Worm (Caenorhabditis elegans) whole organism, L1 larva: Measurements from ENCODE around the gene F40F9.3.

Experiments
- C16A3.4 ChIP-seq: fragments of 150-350 bp; optimal IDR thresholded peaks from 2 replicates; lab custom pipeline; 2014; ENCODE audit warnings: missing biosample characterization, missing genetic modification characterization
- F16B12.6 ChIP-seq: fragments of 150-350 bp; optimal IDR thresholded peaks from 2 replicates; lab custom pipeline; 2014; ENCODE audit warnings: missing biosample characterization, missing genetic modification characterization
- alr-1 ChIP-seq: fragments of 200-800 bp; sonication (Bioruptor generic); optimal IDR thresholded peaks from 2 replicates; lab custom pipeline; 2018; ENCODE audit warnings: borderline replicate concordance, mild to moderate bottlenecking, missing genetic modification characterization, missing compliant biosample characterization
- blmp-1 ChIP-seq: fragments of 150-350 bp; optimal IDR thresholded peaks from 2 replicates; lab custom pipeline; 2014; ENCODE audit warnings: missing biosample characterization, missing genetic modification characterization
- ceh-8 ChIP-seq: fragments of 200-800 bp; sonication (Bioruptor generic); optimal IDR thresholded peaks from 2 replicates; lab custom pipeline; 2018; ENCODE audit warnings: mild to moderate bottlenecking, missing genetic modification characterization, moderate library complexity, missing compliant biosample characterization
- ceh-82 ChIP-seq, 3 experiments: fragments of 150-350 bp in 1 of 3; sonication (generic microtip) in 2 of 3; optimal IDR thresholded peaks; 2 replicates each; lab custom pipeline; 2014 to 2017; ENCODE audit warnings: missing biosample characterization in 3 of 3, missing genetic modification characterization in 3 of 3
- ceh-90 ChIP-seq: sonication (generic microtip); optimal IDR thresholded peaks from 2 replicates; lab custom pipeline; 2016; ENCODE audit warnings: missing genetic modification characterization, missing compliant biosample characterization
- dpl-1 ChIP-seq, 3 experiments: fragments of 150-350 bp in 2 of 3; sonication (generic microtip) in 1 of 3; optimal IDR thresholded peaks; 2 replicates each; lab custom pipeline; 2014 to 2017; ENCODE audit warnings: missing biosample characterization in 3 of 3, missing genetic modification characterization in 3 of 3, missing genetic modification reagents in 3 of 3
- dsc-1 ChIP-seq: sonication (generic microtip); optimal IDR thresholded peaks from 2 replicates; lab custom pipeline; 2016; ENCODE audit warnings: mild to moderate bottlenecking, missing genetic modification characterization, missing compliant biosample characterization
- efl-1 ChIP-seq, 4 experiments: fragments of 150-350 bp; optimal IDR thresholded peaks in 3 of 4; peaks in 1 of 4; 1 replicate in 1 of 4; 2 replicates in 3 of 4; lab custom pipeline; 2014; ENCODE audit warnings: missing biosample characterization in 2 of 4, missing genetic modification characterization in 2 of 4, missing genetic modification reagents in 2 of 4
- efl-3 ChIP-seq: fragments of 200-800 bp; sonication (Bioruptor generic); optimal IDR thresholded peaks from 2 replicates; lab custom pipeline; 2018; ENCODE audit warnings: mild to moderate bottlenecking, missing genetic modification characterization, missing compliant biosample characterization
- elt-3 ChIP-seq, 6 experiments: fragments of 150-350 bp in 1 of 6; sonication (generic microtip); optimal IDR thresholded peaks; 2 replicates each; lab custom pipeline; 2017 to 2018; ENCODE audit warnings: missing biosample characterization in 6 of 6, missing genetic modification characterization in 6 of 6, inconsistent platforms in 1 of 6
- ets-5 ChIP-seq: fragments of 200-800 bp; sonication (Bioruptor generic); IDR thresholded peaks from 2 replicates; pipeline ENCODE4 v1.3.6; 2022; ENCODE audit warnings: missing genetic modification characterization, missing compliant biosample characterization
- fos-1 ChIP-seq: fragments of 150-350 bp; optimal IDR thresholded peaks from 2 replicates; lab custom pipeline; 2014; ENCODE audit warnings: missing biosample characterization, missing genetic modification characterization
- hlh-4 ChIP-seq: sonication (generic microtip); optimal IDR thresholded peaks from 2 replicates; lab custom pipeline; 2016; ENCODE audit warnings: mild to moderate bottlenecking, missing genetic modification characterization, missing compliant biosample characterization
- irx-1 ChIP-seq: sonication (generic microtip); optimal IDR thresholded peaks from 2 replicates; lab custom pipeline; 2016; ENCODE audit warnings: missing genetic modification characterization, missing compliant biosample characterization
- lin-14 ChIP-seq: fragments of 200-800 bp; sonication (Bioruptor generic); optimal IDR thresholded peaks from 2 replicates; lab custom pipeline; 2018; ENCODE audit warnings: mild to moderate bottlenecking, missing genetic modification characterization, moderate library complexity, missing compliant biosample characterization
- lin-15B ChIP-seq: fragments of 150-350 bp; sonication (generic microtip); optimal IDR thresholded peaks from 3 replicates; lab custom pipeline; 2014; ENCODE audit warnings: missing biosample characterization, missing genetic modification characterization
- lin-35 ChIP-seq, 2 experiments: fragments of 150-350 bp; optimal IDR thresholded peaks; 2 replicates each; lab custom pipeline; 2014; ENCODE audit warnings: missing biosample characterization in 2 of 2, missing genetic modification characterization in 2 of 2, missing genetic modification reagents in 2 of 2
- lin-39 ChIP-seq: fragments of 150-350 bp; optimal IDR thresholded peaks from 2 replicates; lab custom pipeline; 2014; ENCODE audit warnings: missing biosample characterization, missing genetic modification reagents, missing genetic modification characterization
- lsy-2 ChIP-seq, 2 experiments: fragments of 150-350 bp; optimal IDR thresholded peaks; 2 replicates each; lab custom pipeline; 2014; ENCODE audit warnings: missing biosample characterization in 2 of 2, missing genetic modification characterization in 2 of 2
- mdl-1 ChIP-seq, 2 experiments: fragments of 150-350 bp; optimal IDR thresholded peaks; 2 replicates each; lab custom pipeline; 2014 to 2017; ENCODE audit warnings: missing biosample characterization in 2 of 2, missing genetic modification characterization in 2 of 2, inconsistent platforms in 1 of 2
- mef-2 ChIP-seq: fragments of 150-350 bp; optimal IDR thresholded peaks from 2 replicates; lab custom pipeline; 2014; ENCODE audit warnings: missing biosample characterization, missing genetic modification characterization
- mep-1 ChIP-seq: fragments of 150-350 bp; optimal IDR thresholded peaks from 2 replicates; lab custom pipeline; 2014; ENCODE audit warnings: missing biosample characterization, missing genetic modification characterization
- nhr-11 ChIP-seq: fragments of 150-350 bp; optimal IDR thresholded peaks from 2 replicates; lab custom pipeline; 2014; ENCODE audit warnings: missing biosample characterization, missing genetic modification characterization
- nhr-12 ChIP-seq: sonication (generic microtip); optimal IDR thresholded peaks from 2 replicates; lab custom pipeline; 2017; ENCODE audit warnings: missing biosample characterization, missing genetic modification characterization
- nhr-19 ChIP-seq: fragments of 200-800 bp; sonication (Bioruptor generic); conservative IDR thresholded peaks from 2 replicates; pipeline ENCODE4 v1.3.6; 2022; ENCODE audit warnings: missing genetic modification characterization, missing compliant biosample characterization
- nhr-20 ChIP-seq: sonication (generic microtip); optimal IDR thresholded peaks from 2 replicates; lab custom pipeline; 2016; ENCODE audit warnings: mild to moderate bottlenecking, missing genetic modification characterization, missing compliant biosample characterization
- nhr-237 ChIP-seq: fragments of 150-350 bp; optimal IDR thresholded peaks from 2 replicates; lab custom pipeline; 2014; ENCODE audit warnings: missing biosample characterization, missing genetic modification characterization
- nhr-76 ChIP-seq: sonication (generic microtip); optimal IDR thresholded peaks from 2 replicates; lab custom pipeline; 2017; ENCODE audit warnings: missing biosample characterization, missing genetic modification characterization
- nhr-85 ChIP-seq: sonication (generic microtip); peaks from one replicate; lab custom pipeline; 2016; ENCODE audit warnings: missing genetic modification characterization, inconsistent platforms, missing compliant biosample characterization
- nhr-90 ChIP-seq: sonication (generic microtip); optimal IDR thresholded peaks from 2 replicates; lab custom pipeline; 2016; ENCODE audit warnings: mild to moderate bottlenecking, missing genetic modification characterization, missing compliant biosample characterization; ENCODE audit not compliant: poor library complexity
- rnt-1 ChIP-seq: sonication (generic microtip); optimal IDR thresholded peaks from 2 replicates; lab custom pipeline; 2016; ENCODE audit warnings: mild to moderate bottlenecking, missing genetic modification characterization, moderate library complexity, missing compliant biosample characterization
- skn-1 ChIP-seq: fragments of 150-350 bp; optimal IDR thresholded peaks from 2 replicates; lab custom pipeline; 2014; ENCODE audit warnings: missing biosample characterization, missing genetic modification characterization
- snu-23 ChIP-seq: sonication (generic microtip); optimal IDR thresholded peaks from 2 replicates; lab custom pipeline; 2016; ENCODE audit warnings: missing genetic modification characterization, missing compliant biosample characterization
- sox-4 ChIP-seq: sonication (generic microtip); optimal IDR thresholded peaks from 2 replicates; lab custom pipeline; 2016; ENCODE audit warnings: missing genetic modification characterization, missing compliant biosample characterization
- swsn-7 ChIP-seq: sonication (generic microtip); optimal IDR thresholded peaks from 2 replicates; lab custom pipeline; 2016; ENCODE audit warnings: missing genetic modification characterization, missing compliant biosample characterization
- tbx-2 ChIP-seq: sonication (generic microtip); optimal IDR thresholded peaks from 2 replicates; lab custom pipeline; 2016; ENCODE audit warnings: missing genetic modification characterization, missing compliant biosample characterization
- unc-130 ChIP-seq: fragments of 150-350 bp; optimal IDR thresholded peaks from 2 replicates; lab custom pipeline; 2017; ENCODE audit warnings: missing biosample characterization, missing genetic modification characterization, inconsistent platforms
- vab-15 ChIP-seq: sonication (generic microtip); optimal IDR thresholded peaks from 2 replicates; lab custom pipeline; 2017; ENCODE audit warnings: missing genotype, mild to moderate bottlenecking, missing genetic modification characterization, missing compliant biosample characterization
- zag-1 ChIP-seq: fragments of 150-350 bp; optimal IDR thresholded peaks from 2 replicates; lab custom pipeline; 2014; ENCODE audit warnings: missing biosample characterization, missing genetic modification characterization

Gene F40F9.3

DNA sequence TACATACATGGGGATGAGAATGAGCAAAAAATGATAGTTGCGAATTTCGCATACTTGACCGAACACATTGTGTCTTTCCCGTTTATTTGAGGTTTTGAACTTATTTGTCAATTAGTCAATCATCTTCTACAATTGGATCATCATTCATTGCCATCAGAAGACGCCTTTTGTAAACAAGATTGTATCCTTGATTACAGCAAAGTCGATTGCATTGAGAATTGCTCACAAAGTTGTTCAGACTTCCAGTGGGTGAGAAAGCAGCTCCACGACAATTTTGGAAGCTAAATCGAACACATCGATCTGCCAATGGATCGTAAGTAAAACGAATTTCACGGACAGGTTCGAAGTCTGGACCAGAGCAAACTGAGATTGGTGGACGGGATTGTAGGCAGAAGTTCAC lies 34.7 kb upstream of the F40F9.3 start:
- TF ChIP-seq snu-23 (no peak), efl-1 (optimal IDR thresholded peaks at IDR 0.05; lab: Kevin White, UChicago) (no peak), efl-1 (GFP tag; optimal IDR thresholded peaks at IDR 0.05 in 1 of 2; lab: Kevin White, UChicago) (peak in 1 of 2 experiments; percentile 38)

DNA sequence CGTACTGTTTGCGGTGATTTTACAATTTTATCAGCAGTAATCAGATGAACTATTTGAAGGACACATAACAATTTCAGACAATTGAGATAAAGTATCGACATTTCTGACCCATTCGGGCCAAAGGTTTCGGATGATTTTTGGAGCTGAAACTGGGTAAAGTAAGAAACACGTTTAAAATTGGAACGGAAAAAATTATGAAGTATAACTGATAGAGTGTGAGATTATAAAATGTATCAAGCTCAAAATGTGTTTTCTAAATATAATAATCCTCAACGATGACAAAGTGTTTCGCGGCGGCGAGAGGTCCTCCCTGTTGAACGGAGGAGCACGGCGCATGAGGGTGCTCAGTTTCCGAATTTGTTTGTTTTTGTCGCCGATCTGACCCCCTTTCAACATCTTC lies 29.4 kb upstream of the F40F9.3 start, which contains the start of gene ZK287.4:
TSS of gene ZK287.4 (minus strand) at position 101 of the 400 bp plus-strand sequence.
- TF ChIP-seq efl-3 (GFP tag; lab: Kevin White, UChicago) (no peak), ets-5 (GFP tag; lab: Robert Waterston, UW) (no peak), fos-1 (tag; lab: Kevin White, UChicago) (no peak), nhr-76 (tag; lab: Kevin White, UChicago) (no peak), rnt-1 (tag; lab: Kevin White, UChicago) (no peak), mef-2 (tag; lab: Kevin White, UChicago) (no peak), mep-1 (tag; lab: Kevin White, UChicago) (no peak), irx-1 (tag; lab: Kevin White, UChicago) (no peak), lsy-2 (tag; optimal IDR thresholded peaks at IDR 0.05; lab: Kevin White, UChicago) (no peak), dpl-1 (GFP tag; optimal IDR thresholded peaks at IDR 0.05; lab: Kevin White, UChicago) (no peak), nhr-90 (tag; lab: Kevin White, UChicago) (no peak), unc-130 (tag; lab: Kevin White, UChicago) (no peak), vab-15 (tag; lab: Kevin White, UChicago) (no peak)

DNA sequence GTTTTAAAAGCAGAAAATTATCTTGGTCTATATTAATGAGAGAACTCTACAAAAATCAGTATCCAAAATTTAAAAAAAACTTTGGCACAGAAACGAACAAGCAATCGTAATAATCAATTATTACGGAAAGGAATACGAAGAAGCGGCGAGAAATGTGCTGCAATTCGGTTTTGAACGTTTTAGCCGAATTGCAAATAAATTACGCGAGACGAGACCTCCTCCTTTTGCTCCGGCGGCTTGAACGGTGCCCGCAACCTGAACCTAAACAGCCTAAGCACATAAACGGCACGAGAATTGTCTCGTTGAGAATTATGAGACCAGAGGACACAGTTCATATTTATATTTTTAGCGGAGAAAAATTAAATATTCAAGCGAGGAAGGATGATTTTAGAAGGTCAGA lies 25.6 kb upstream of the F40F9.3 start:
- no peak for TF ChIP-seq ceh-8 (GFP tag; lab: Kevin White, UChicago)
- TF ChIP-seq nhr-237 (tag; lab: Kevin White, UChicago), result no peak
- no peak for TF ChIP-seq nhr-85 (tag; lab: Kevin White, UChicago)
- no peak for TF ChIP-seq nhr-12 (tag; lab: Kevin White, UChicago)
- no peak for TF ChIP-seq lin-14 (GFP tag; lab: Kevin White, UChicago)
- TF ChIP-seq alr-1 (tag; lab: Kevin White, UChicago), result no peak
- no peak for TF ChIP-seq nhr-19 (GFP tag; lab: Robert Waterston, UW)
- TF ChIP-seq blmp-1 (tag; lab: Kevin White, UChicago), result no peak
- no peak for TF ChIP-seq ceh-90 (tag; lab: Kevin White, UChicago)
- no peak for TF ChIP-seq irx-1 (tag; lab: Kevin White, UChicago)
- no peak for TF ChIP-seq skn-1 (tag; lab: Kevin White, UChicago)
- no peak for TF ChIP-seq sox-4
- TF ChIP-seq dpl-1 (GFP tag; optimal IDR thresholded peaks at IDR 0.05; lab: Kevin White, UChicago), result no peak
- no peak for TF ChIP-seq hlh-4 (tag; lab: Kevin White, UChicago)
- no peak for TF ChIP-seq C16A3.4 (tag; lab: Kevin White, UChicago)
- no peak for TF ChIP-seq F16B12.6 (tag; lab: Kevin White, UChicago)
- TF ChIP-seq lin-35 (GFP tag; optimal IDR thresholded peaks at IDR 0.05; lab: Kevin White, UChicago), result no peak
- no peak for TF ChIP-seq rnt-1 (tag; lab: Kevin White, UChicago)
- TF ChIP-seq ets-5 (GFP tag; lab: Robert Waterston, UW), result no peak

DNA sequence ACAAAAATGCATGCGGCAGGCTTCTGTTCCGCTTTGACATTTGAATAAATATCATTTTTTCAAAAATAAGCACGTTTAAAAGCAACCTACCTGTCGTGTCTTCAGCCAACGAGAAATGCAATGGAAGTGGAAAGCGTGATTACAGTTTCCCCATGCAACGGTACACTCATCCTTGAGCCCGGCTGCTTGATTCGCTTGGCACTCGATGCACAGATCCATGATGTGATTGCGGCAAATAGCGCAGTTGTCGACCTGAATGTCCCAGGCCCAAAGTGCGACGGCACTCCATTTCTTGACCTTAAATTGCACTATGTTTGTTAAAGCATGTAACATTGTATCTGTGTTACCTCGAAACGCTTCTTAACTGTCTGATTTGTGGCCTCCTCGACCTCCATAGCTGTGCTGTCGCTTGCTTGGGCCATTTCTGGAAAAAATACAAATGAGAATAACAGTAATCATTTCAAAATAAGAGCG lies 24.9 kb upstream of the F40F9.3 start, which contains the start of gene rbx-1:
TSS of gene rbx-1 (minus strand) at position 424 of the 474 bp plus-strand sequence.
- TF ChIP-seq F16B12.6 (tag; lab: Kevin White, UChicago), result no peak
- TF ChIP-seq efl-1 (optimal IDR thresholded peaks at IDR 0.05; lab: Kevin White, UChicago), result no peak
- TF ChIP-seq efl-1 (GFP tag; optimal IDR thresholded peaks at IDR 0.05 in 1 of 2; lab: Kevin White, UChicago), result peak in 1 of 2 experiments; percentile 91

DNA sequence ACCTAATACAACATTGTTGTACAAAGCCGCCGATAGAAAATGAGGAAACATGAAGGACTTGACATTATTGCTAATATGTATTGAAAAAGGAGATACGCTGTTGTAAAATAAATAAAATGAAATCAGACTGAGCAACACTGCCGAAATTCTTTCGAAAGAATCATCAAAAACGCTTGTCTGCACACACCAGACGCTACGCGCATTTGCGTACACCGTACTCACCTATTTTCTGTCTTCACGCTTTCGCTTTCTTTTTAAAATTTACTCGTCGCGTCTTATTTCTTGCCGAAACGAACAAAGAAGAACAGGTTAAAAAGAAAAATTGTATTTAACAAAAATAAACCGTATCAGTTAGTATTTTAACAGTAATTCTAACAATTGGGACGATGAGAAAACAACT lies 24.3 kb upstream of the F40F9.3 start:
- TF ChIP-seq zag-1 (tag; lab: Kevin White, UChicago) (no peak), elt-3 (tag; optimal IDR thresholded peaks at IDR 0.05; lab: Kevin White, UChicago) (peak in 2 of 6 experiments; percentile 48 to 51), nhr-20 (tag; lab: Kevin White, UChicago) (peak; percentile 45), lsy-2 (tag; optimal IDR thresholded peaks at IDR 0.05; lab: Kevin White, UChicago) (peak; percentile 73 to 94), dsc-1 (tag; lab: Kevin White, UChicago) (no peak), F16B12.6 (tag; lab: Kevin White, UChicago) (peak; percentile 93), ceh-82 (tag; optimal IDR thresholded peaks at IDR 0.05; lab: Kevin White, UChicago) (peak in 1 of 3 experiments; percentile 59), lin-35 (GFP tag; optimal IDR thresholded peaks at IDR 0.05; lab: Kevin White, UChicago) (peak; percentile 42 to 59), dpl-1 (GFP tag; optimal IDR thresholded peaks at IDR 0.05; lab: Kevin White, UChicago) (peak; percentile 24 to 57 (median 38)), snu-23 (peak; percentile 65), lin-15B (peak; percentile 5), swsn-7 (tag; lab: Kevin White, UChicago) (peak; percentile 42), nhr-19 (GFP tag; lab: Robert Waterston, UW) (peak; percentile 21; the same call in 1 of the 2 replicates), efl-1 (optimal IDR thresholded peaks at IDR 0.05; lab: Kevin White, UChicago) (peak; percentile 33 to 55), efl-1 (GFP tag; optimal IDR thresholded peaks at IDR 0.05 in 1 of 2; lab: Kevin White, UChicago) (peak; percentile 50 to 94), ceh-90 (tag; lab: Kevin White, UChicago) (no peak), tbx-2 (tag; lab: Kevin White, UChicago) (no peak), nhr-90 (tag; lab: Kevin White, UChicago) (peak; percentile 3), blmp-1 (tag; lab: Kevin White, UChicago) (peak; percentile 99), lin-39 (tag; lab: Kevin White, UChicago) (peak; percentile 4), mdl-1 (tag; optimal IDR thresholded peaks at IDR 0.05; lab: Kevin White, UChicago) (peak in 1 of 2 experiments; percentile 40), nhr-11 (tag; lab: Kevin White, UChicago) (no peak)
